Fruit fly (Drosophila melanogaster) whole organism, larva: ENCODE measurements around the gene CG33061.

ENCODE experiments used
- noc ChIP-seq: fragments of 200-800 bp; sonication (Bioruptor generic); optimal IDR thresholded peaks from 3 replicates; lab custom pipeline; 2019; ENCODE audit warnings: missing biosample characterization, mild to moderate bottlenecking, missing genetic modification characterization, moderate library complexity

Gene CG33061

dm6 chr3L:16339463-16339862, 9.9 kb downstream of the CG33061 start:
- no peak for TF ChIP-seq noc (tag; lab: Kevin White, UChicago)

- TF ChIP-seq noc (tag; lab: Kevin White, UChicago) = no peak
Measured at dm6 chr3L:16339873-16340272, 10.3 kb downstream of the CG33061 start.

dm6 chr3L:16346023-16346422, 16.4 kb downstream of the CG33061 start, which contains the start of gene CG33257:
TSS of gene CG33257 (plus strand) at chr3L:16346323.
- no peak for TF ChIP-seq noc (tag; lab: Kevin White, UChicago)

dm6 chr3L:16347914-16348313, 18.3 kb downstream of the CG33061 start, which contains the start of gene mRpS34:
TSS of gene mRpS34 (plus strand) at chr3L:16348074.
- TF ChIP-seq noc (tag; lab: Kevin White, UChicago) = no peak

- no peak for TF ChIP-seq noc (tag; lab: Kevin White, UChicago)
Measured at dm6 chr3L:16349686-16350085, 20.1 kb downstream of the CG33061 start.

dm6 chr3L:16351770-16352429, 22.3 kb downstream of the CG33061 start, which contains the start of the genes Golgin104 and Tcs3:
TSS of gene Golgin104 (minus strand) at chr3L:16351951.
TSS of gene Tcs3 (plus strand) at chr3L:16351991.
- no peak for TF ChIP-seq noc (tag; lab: Kevin White, UChicago)

- TF ChIP-seq noc (tag; lab: Kevin White, UChicago) = no peak
Measured at dm6 chr3L:16354197-16354596, 24.6 kb downstream of the CG33061 start, which contains the start of gene Pdh. TSS of gene Pdh (minus strand) at chr3L:16354297.

- peak; percentile 17 for TF ChIP-seq noc (tag; lab: Kevin White, UChicago)
Measured at dm6 chr3L:16356171-16356765, 26.7 kb downstream of the CG33061 start.

dm6 chr3L:16357187-16357728, 27.7 kb downstream of the CG33061 start:
- no peak for TF ChIP-seq noc (tag; lab: Kevin White, UChicago)

dm6 chr3L:16357860-16358259, 28.3 kb downstream of the CG33061 start:
- no peak for TF ChIP-seq noc (tag; lab: Kevin White, UChicago)

dm6 chr3L:16359219-16359748, 29.7 kb downstream of the CG33061 start, which contains the start of gene ringer:
TSS of gene ringer (minus strand) at chr3L:16359428.
- TF ChIP-seq noc (tag; lab: Kevin White, UChicago) = no peak

- TF ChIP-seq noc (tag; lab: Kevin White, UChicago) = no peak
Measured at dm6 chr3L:16359795-16360194, 30.2 kb downstream of the CG33061 start.

- no peak for TF ChIP-seq noc (tag; lab: Kevin White, UChicago)
Measured at dm6 chr3L:16361200-16361815, 31.7 kb downstream of the CG33061 start.

- TF ChIP-seq noc (tag; lab: Kevin White, UChicago) = no peak
Measured at dm6 chr3L:16362119-16362653, 32.6 kb downstream of the CG33061 start, which contains the start of gene Cpr72Ea. TSS of gene Cpr72Ea (plus strand) at chr3L:16362603.

- TF ChIP-seq noc (tag; lab: Kevin White, UChicago) = no peak
Measured at dm6 chr3L:16364182-16364581, 34.6 kb downstream of the CG33061 start.
